Worm (Caenorhabditis elegans) whole organism, L2 larva: ENCODE results near the gene taf-9.

ENCODE experiments used
- C34F6.9 ChIP-seq: fragments of 150-350 bp; optimal IDR thresholded peaks from 2 replicates; lab custom pipeline; 2014; ENCODE audit warnings: missing biosample characterization, missing genetic modification characterization
- R02D3.7 ChIP-seq: fragments of 150-350 bp; optimal IDR thresholded peaks from 2 replicates; lab custom pipeline; 2014; ENCODE audit warnings: missing biosample characterization, missing genetic modification characterization
- Y55F3AM.14 ChIP-seq: fragments of 200-800 bp; sonication (Bioruptor generic); optimal IDR thresholded peaks from 2 replicates; lab custom pipeline; 2018; ENCODE audit warnings: mild to moderate bottlenecking, missing genetic modification characterization, missing compliant biosample characterization
- ZK546.5 ChIP-seq: sonication (generic microtip); optimal IDR thresholded peaks from 2 replicates; lab custom pipeline; 2017; ENCODE audit warnings: missing biosample characterization, missing genetic modification characterization
- aly-2 ChIP-seq: fragments of 150-350 bp; optimal IDR thresholded peaks from 2 replicates; lab custom pipeline; 2014; ENCODE audit warnings: missing biosample characterization, missing genetic modification characterization
- blmp-1 ChIP-seq: sonication (generic microtip); optimal IDR thresholded peaks from 2 replicates; lab custom pipeline; 2017; ENCODE audit warnings: missing genetic modification characterization, mild to moderate bottlenecking, missing compliant biosample characterization, antibody characterized with exemption, moderate library complexity; ENCODE audit not compliant: insufficient read depth
- ceh-16 ChIP-seq: fragments of 150-350 bp; optimal IDR thresholded peaks from 2 replicates; lab custom pipeline; 2014; ENCODE audit warnings: missing biosample characterization, missing genetic modification characterization
- ceh-82 ChIP-seq: fragments of 150-350 bp; optimal IDR thresholded peaks from 2 replicates; lab custom pipeline; 2014; ENCODE audit warnings: missing biosample characterization, missing genetic modification characterization
- dmd-4 ChIP-seq: sonication (generic microtip); optimal IDR thresholded peaks from 2 replicates; lab custom pipeline; 2017; ENCODE audit warnings: missing biosample characterization, missing genetic modification characterization
- elt-3 ChIP-seq: sonication (generic microtip); optimal IDR thresholded peaks from 2 replicates; lab custom pipeline; 2017; ENCODE audit warnings: missing biosample characterization, missing genetic modification characterization
- fos-1 ChIP-seq: fragments of 150-350 bp; optimal IDR thresholded peaks from 2 replicates; lab custom pipeline; 2014; ENCODE audit warnings: missing biosample characterization, missing genetic modification characterization
- gmeb-1 ChIP-seq: fragments of 150-350 bp; optimal IDR thresholded peaks from 2 replicates; lab custom pipeline; 2014; ENCODE audit warnings: missing biosample characterization, missing genetic modification characterization
- lin-39 ChIP-seq: fragments of 150-350 bp; optimal IDR thresholded peaks from 2 replicates; lab custom pipeline; 2014; ENCODE audit warnings: missing biosample characterization, missing genetic modification reagents, missing genetic modification characterization
- lsy-2 ChIP-seq, 2 experiments: fragments of 150-350 bp in 1 of 2; sonication (generic microtip) in 1 of 2; optimal IDR thresholded peaks; 2 replicates each; lab custom pipeline; 2014 to 2017; ENCODE audit warnings: missing biosample characterization in 2 of 2, missing genetic modification characterization in 2 of 2
- mab-5 ChIP-seq: fragments of 150-350 bp; optimal IDR thresholded peaks from 2 replicates; lab custom pipeline; 2014; ENCODE audit warnings: missing biosample characterization, missing genetic modification characterization
- mbf-1 ChIP-seq: sonication (generic microtip); optimal IDR thresholded peaks from 2 replicates; lab custom pipeline; 2017; ENCODE audit warnings: missing biosample characterization, missing genetic modification characterization
- mdl-1 ChIP-seq, 2 experiments: fragments of 150-350 bp in 1 of 2; sonication (generic microtip) in 1 of 2; optimal IDR thresholded peaks; 2 replicates each; lab custom pipeline; 2017; ENCODE audit warnings: missing biosample characterization in 2 of 2, missing genetic modification characterization in 2 of 2
- nhr-11 ChIP-seq: fragments of 150-350 bp; optimal IDR thresholded peaks from 2 replicates; lab custom pipeline; 2014; ENCODE audit warnings: missing biosample characterization, missing genetic modification characterization
- nhr-12 ChIP-seq: fragments of 150-350 bp; optimal IDR thresholded peaks from 2 replicates; lab custom pipeline; 2014; ENCODE audit warnings: missing biosample characterization, missing genetic modification characterization
- nhr-129 ChIP-seq: fragments of 150-350 bp; optimal IDR thresholded peaks from 2 replicates; lab custom pipeline; 2014; ENCODE audit warnings: missing biosample characterization, missing genetic modification characterization
- nhr-23 ChIP-seq: fragments of 150-350 bp; optimal IDR thresholded peaks from 2 replicates; lab custom pipeline; 2014; ENCODE audit warnings: missing biosample characterization, missing genetic modification reagents, missing genetic modification characterization
- nhr-25 ChIP-seq: fragments of 150-350 bp; sonication (generic microtip); optimal IDR thresholded peaks from 3 replicates; lab custom pipeline; 2014; ENCODE audit warnings: missing biosample characterization, missing genetic modification characterization
- nhr-6 ChIP-seq: fragments of 150-350 bp; optimal IDR thresholded peaks from 2 replicates; lab custom pipeline; 2014; ENCODE audit warnings: missing biosample characterization, missing genetic modification characterization
- peb-1 ChIP-seq: fragments of 150-350 bp; optimal IDR thresholded peaks from 2 replicates; lab custom pipeline; 2014; ENCODE audit warnings: missing biosample characterization, missing genetic modification characterization
- snpc-4 ChIP-seq: fragments of 150-350 bp; optimal IDR thresholded peaks from 2 replicates; lab custom pipeline; 2014; ENCODE audit warnings: missing biosample characterization, missing genetic modification characterization
- unc-39 ChIP-seq: fragments of 150-350 bp; optimal IDR thresholded peaks from 2 replicates; lab custom pipeline; 2014; ENCODE audit warnings: missing biosample characterization, missing genetic modification characterization
- unc-55 ChIP-seq: fragments of 150-350 bp; sonication (generic microtip); optimal IDR thresholded peaks from 3 replicates; lab custom pipeline; 2014; ENCODE audit warnings: missing biosample characterization, missing genetic modification reagents, missing genetic modification characterization
- unc-62 ChIP-seq: fragments of 150-350 bp; optimal IDR thresholded peaks from 2 replicates; lab custom pipeline; 2014; ENCODE audit warnings: missing biosample characterization, missing genetic modification reagents, missing genetic modification characterization
- zag-1 ChIP-seq: fragments of 150-350 bp; optimal IDR thresholded peaks from 2 replicates; lab custom pipeline; 2014; ENCODE audit warnings: missing biosample characterization, missing genetic modification characterization
- ztf-1 ChIP-seq: fragments of 200-800 bp; sonication (Bioruptor generic); conservative IDR thresholded peaks from 2 replicates; pipeline ENCODE4 v1.3.6; 2022; ENCODE audit warnings: missing genetic modification characterization, missing compliant biosample characterization

taf-9 gene

ce11 chrIII:13624226-13624625, at the start of gene taf-9:
Gene taf-9 (plus strand): TSS chrIII:13624276.
- TF ChIP-seq nhr-11 (no peak), mdl-1 (tag; optimal IDR thresholded peaks at IDR 0.05; lab: Kevin White, UChicago) (no peak), unc-39 (tag; lab: Kevin White, UChicago) (no peak), aly-2 (tag; lab: Kevin White, UChicago) (no peak)

- TF ChIP-seq ztf-1 (GFP tag; lab: Robert Waterston, UW) = no peak
- no peak for TF ChIP-seq gmeb-1 (tag; lab: Kevin White, UChicago)
- TF ChIP-seq snpc-4 (tag; lab: Kevin White, UChicago) = no peak
- no peak for TF ChIP-seq mab-5
- no peak for TF ChIP-seq C34F6.9 (tag; lab: Kevin White, UChicago)
- peak; percentile 65 for TF ChIP-seq blmp-1 (tag; lab: Kevin White, UChicago)
These were observed 48.4 kb upstream of the taf-9 start, which contains the start of gene osm-7 for ce11 chrIII:13575610-13576232. Gene osm-7 (plus strand): TSS chrIII:13576182.

ce11 chrIII:13580076-13580475, 44.0 kb upstream of the taf-9 start:
- TF ChIP-seq dmd-4 (tag; lab: Kevin White, UChicago) (no peak), unc-62 (GFP tag; lab: Kevin White, UChicago) (no peak), nhr-12 (no peak), elt-3 (tag; lab: Kevin White, UChicago) (no peak)

ce11 chrIII:13580538-13580937, 43.5 kb upstream of the taf-9 start, which contains the start of gene T05D4.5:
Gene T05D4.5 (plus strand): TSS chrIII:13580838.
- TF ChIP-seq peb-1 (tag; lab: Kevin White, UChicago) = no peak
- TF ChIP-seq ZK546.5 (tag; lab: Kevin White, UChicago) = no peak

- TF ChIP-seq ztf-1 (GFP tag; lab: Robert Waterston, UW) = no peak
- no peak for TF ChIP-seq lin-39 (tag; lab: Kevin White, UChicago)
- TF ChIP-seq fos-1 (tag; lab: Kevin White, UChicago) = no peak
- no peak for TF ChIP-seq nhr-129
- TF ChIP-seq R02D3.7 (tag; lab: Kevin White, UChicago) = no peak
- no peak for TF ChIP-seq elt-3 (tag; lab: Kevin White, UChicago)
- TF ChIP-seq unc-55 (GFP tag; lab: Kevin White, UChicago) = no peak
- no peak for TF ChIP-seq Y55F3AM.14 (GFP tag; lab: Kevin White, UChicago)
- TF ChIP-seq ceh-82 (tag; lab: Kevin White, UChicago) = no peak
- no peak for TF ChIP-seq peb-1 (tag; lab: Kevin White, UChicago)
These were observed 42.3 kb upstream of the taf-9 start for ce11 chrIII:13581727-13582126.

ce11 chrIII:13600254-13600653, 23.8 kb upstream of the taf-9 start:
- TF ChIP-seq unc-39 (tag; lab: Kevin White, UChicago) (no peak), nhr-25 (tag; lab: Kevin White, UChicago) (no peak), ztf-1 (GFP tag; lab: Robert Waterston, UW) (no peak), mbf-1 (tag; lab: Kevin White, UChicago) (no peak), ZK546.5 (tag; lab: Kevin White, UChicago) (no peak), nhr-129 (no peak), lin-39 (tag; lab: Kevin White, UChicago) (no peak), nhr-23 (tag; lab: Kevin White, UChicago) (no peak), nhr-6 (tag; lab: Kevin White, UChicago) (no peak), zag-1 (tag; lab: Kevin White, UChicago) (no peak), lsy-2 (tag; optimal IDR thresholded peaks at IDR 0.05; lab: Kevin White, UChicago) (no peak), nhr-11 (no peak), ceh-16 (tag; lab: Kevin White, UChicago) (no peak)
- TF ChIP-seq, all 48 proteins: peak for 0

ce11 chrIII:13604834-13605233, 19.2 kb upstream of the taf-9 start:
- TF ChIP-seq nhr-11 = peak; percentile 24
- TF ChIP-seq mbf-1 (tag; lab: Kevin White, UChicago) = no peak
